Fruit fly (Drosophila melanogaster): Measurements from ENCODE around the gene CG10357.

Gene CG10357

dm6 chr3L:3634107-3634737, 19.0 kb downstream of the CG10357 start (continued):
- TF ChIP-seq ftz-f1 (GFP tag; optimal IDR thresholded peaks at IDR 0.05) = no peak
- peak; percentile 6 for TF ChIP-seq run (tag; optimal IDR thresholded peaks at IDR 0.05)
- peak; percentile 3 for TF ChIP-seq CG16815 (GFP tag; optimal IDR thresholded peaks at IDR 0.05)
- TF ChIP-seq pita (GFP tag; optimal IDR thresholded peaks at IDR 0.05) = no peak
- TF ChIP-seq Asciz (GFP tag; optimal IDR thresholded peaks at IDR 0.05) = peak; percentile 80
- TF ChIP-seq grn (GFP tag; optimal IDR thresholded peaks at IDR 0.05) = no peak
- no peak for TF ChIP-seq CG31388 (GFP tag; optimal IDR thresholded peaks at IDR 0.05)
- TF ChIP-seq Dip3 (GFP tag; optimal IDR thresholded peaks at IDR 0.05) = no peak
- TF ChIP-seq Gug (GFP tag; IDR thresholded peaks at IDR 0.05) = no peak
- TF ChIP-seq Lpt (GFP tag; optimal IDR thresholded peaks at IDR 0.05) = no peak
- peak; percentile 21 for TF ChIP-seq CG9817 (tag; optimal IDR thresholded peaks at IDR 0.05)
- TF ChIP-seq mld (GFP tag; IDR thresholded peaks at IDR 0.05; ENCODE audit: partially characterized antibody) = no peak
- no peak for TF ChIP-seq CG10274 (GFP tag; optimal IDR thresholded peaks at IDR 0.05)
- TF ChIP-seq zf30C (GFP tag; optimal IDR thresholded peaks at IDR 0.05) = no peak
- TF ChIP-seq CG7839 (tag; optimal IDR thresholded peaks at IDR 0.05) = peak; percentile 75
- TF ChIP-seq psq (GFP tag; optimal IDR thresholded peaks at IDR 0.05) = no peak
- TF ChIP-seq CG6813 (GFP tag; optimal IDR thresholded peaks at IDR 0.05) = peak; percentile 58
- TF ChIP-seq Oli (tag; optimal IDR thresholded peaks at IDR 0.05) = peak; percentile 77
- peak; percentile 92 for TF ChIP-seq CG2712 (tag; optimal IDR thresholded peaks at IDR 0.05)
- no peak for TF ChIP-seq Opbp (GFP tag; IDR thresholded peaks at IDR 0.05; ENCODE audit: partially characterized antibody)
- TF ChIP-seq lilli (GFP tag; optimal IDR thresholded peaks at IDR 0.05) = no peak
- no peak for TF ChIP-seq CG3995 (GFP tag; optimal IDR thresholded peaks at IDR 0.05)
- no peak for TF ChIP-seq tx (GFP tag; optimal IDR thresholded peaks at IDR 0.05)
- TF ChIP-seq CG3281 (GFP tag; optimal IDR thresholded peaks at IDR 0.05) = peak; percentile 21
- peak; percentile 47 for TF ChIP-seq CG17385 (GFP tag; optimal IDR thresholded peaks at IDR 0.05)
- no peak for TF ChIP-seq knrl (GFP tag; IDR thresholded peaks at IDR 0.05; ENCODE audit: partially characterized antibody)
- TF ChIP-seq Dad (GFP tag; optimal IDR thresholded peaks at IDR 0.05) = no peak
- TF ChIP-seq bsh (GFP tag; optimal IDR thresholded peaks at IDR 0.05) = peak; percentile 2 to 85
- no peak for TF ChIP-seq dan (GFP tag; IDR thresholded peaks at IDR 0.05)
- TF ChIP-seq pros (GFP tag; optimal IDR thresholded peaks at IDR 0.05) = peak; percentile 61
- peak; percentile 53 for TF ChIP-seq CG12659 (GFP tag; optimal IDR thresholded peaks at IDR 0.05)
- TF ChIP-seq CG1603 (tag; optimal IDR thresholded peaks at IDR 0.05) = no peak
- no peak for TF ChIP-seq CG30431 (GFP tag; optimal IDR thresholded peaks at IDR 0.05)
- TF ChIP-seq vvl (GFP tag; IDR thresholded peaks at IDR 0.05) = peak; percentile 87
- TF ChIP-seq Ets97D (GFP tag; optimal IDR thresholded peaks at IDR 0.05) = no peak
- TF ChIP-seq CG4820 (GFP tag; optimal IDR thresholded peaks at IDR 0.05) = peak; percentile 19
- peak; percentile 39 for TF ChIP-seq CG30020 (tag; optimal IDR thresholded peaks at IDR 0.05)
- TF ChIP-seq slbo (GFP tag; IDR thresholded peaks at IDR 0.05) = no peak
- TF ChIP-seq Trl (optimal IDR thresholded peaks at IDR 0.05) = no peak
- no peak for TF ChIP-seq Trl (GFP tag; optimal IDR thresholded peaks at IDR 0.05)
- TF ChIP-seq nau (GFP tag; optimal IDR thresholded peaks at IDR 0.05) = no peak
- TF ChIP-seq CG8765 (GFP tag; IDR thresholded peaks at IDR 0.05) = no peak
- no peak for TF ChIP-seq CG1792 (GFP tag; optimal IDR thresholded peaks at IDR 0.05)
- TF ChIP-seq CG7928 (GFP tag; optimal IDR thresholded peaks at IDR 0.05) = no peak
- TF ChIP-seq CG10321 (GFP tag; IDR thresholded peaks at IDR 0.05) = no peak
- TF ChIP-seq tna (GFP tag; IDR thresholded peaks at IDR 0.05; ENCODE audit: partially characterized antibody) = no peak
- 0 out of 2 replicates have a peak, but pooled peaks have one; percentile 26 for TF ChIP-seq chm (GFP tag; IDR thresholded peaks at IDR 0.05)
- TF ChIP-seq Doc2 (GFP tag; IDR thresholded peaks at IDR 0.05) = no peak
- TF ChIP-seq bab2 (GFP tag; optimal IDR thresholded peaks at IDR 0.05) = no peak
- peak; percentile 52 for TF ChIP-seq kni (GFP tag; optimal IDR thresholded peaks at IDR 0.05)

Data from whole organism, embryonic.